Worm (Caenorhabditis elegans): ENCODE results near the gene K03B4.2.

DNA sequence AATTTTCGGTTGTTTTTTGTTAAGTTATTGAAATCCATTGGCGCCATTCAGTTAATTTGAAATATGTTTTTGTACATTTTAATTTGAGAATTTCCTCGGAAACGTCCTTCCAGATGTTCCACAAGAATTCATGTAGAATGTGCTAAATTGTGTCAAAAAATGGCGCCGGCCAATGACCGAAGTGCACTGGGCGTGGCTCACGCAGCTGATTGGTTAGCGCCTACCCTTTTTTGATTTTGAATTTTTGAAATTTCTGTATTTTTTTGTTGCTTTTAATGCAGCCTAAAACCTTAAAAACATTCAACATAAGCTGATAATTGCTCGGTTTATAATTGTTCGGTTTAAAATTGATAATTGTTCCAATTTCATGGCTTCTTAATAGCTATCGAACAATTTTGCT is 11.0 kb upstream of the K03B4.2 start:
- TF ChIP-seq aly-2 (tag; optimal IDR thresholded peaks at IDR 0.05) (no peak), fos-1 (tag; optimal IDR thresholded peaks at IDR 0.05) (no peak), ceh-82 (tag; optimal IDR thresholded peaks at IDR 0.05) (no peak), R02D3.7 (tag; optimal IDR thresholded peaks at IDR 0.05) (no peak), nhr-25 (tag; optimal IDR thresholded peaks at IDR 0.05) (no peak), mdl-1 (tag; optimal IDR thresholded peaks at IDR 0.05) (no peak), jun-1 (tag; optimal IDR thresholded peaks at IDR 0.05) (no peak), nhr-12 (tag; optimal IDR thresholded peaks at IDR 0.05) (no peak), unc-62 (GFP tag; optimal IDR thresholded peaks at IDR 0.05) (no peak), lin-39 (tag; optimal IDR thresholded peaks at IDR 0.05) (no peak)

Measured in whole organism, L3 larva.